In the genomic region with DNA sequence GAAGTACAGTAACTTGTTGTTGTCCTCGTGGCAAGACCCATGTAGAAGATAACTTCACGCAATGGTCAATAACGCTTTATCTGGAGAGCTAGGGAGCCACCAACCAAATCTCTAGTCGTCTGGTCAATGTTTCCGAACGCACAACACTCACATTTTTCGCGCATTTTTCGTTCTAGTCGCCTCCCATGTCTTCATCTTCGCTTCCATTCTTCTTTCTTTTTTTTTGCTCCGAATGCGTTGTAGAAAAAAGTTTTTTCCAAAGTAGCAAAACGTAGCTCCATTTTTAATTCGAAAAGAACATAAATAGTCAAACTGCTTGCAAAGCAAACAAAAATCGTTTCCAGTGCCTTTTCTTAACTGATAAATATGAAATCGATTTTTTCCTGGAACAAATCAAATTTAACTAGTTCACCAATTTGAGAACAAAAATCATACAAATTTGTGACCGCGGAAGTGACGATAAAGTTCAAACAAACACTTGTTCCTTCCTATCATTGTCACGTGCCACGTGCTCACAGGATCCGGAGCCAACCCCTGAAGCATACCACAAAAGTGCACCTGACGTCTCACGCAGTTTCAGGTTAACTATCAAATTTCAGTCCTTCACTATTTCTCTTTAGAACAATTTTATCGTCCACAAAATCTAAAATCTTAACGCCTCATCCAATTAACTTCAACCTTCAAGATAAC, we compare ENCODE assay signal across 4 worm cellular contexts.
TF ChIP-seq lines count a peak whose summit lies in the region.

No protein-coding gene starts in this region.

TF ChIP-seq in whole organism, L1 larva, 84 proteins besides CTCF, POLR2A, EP300 and RAD21:
- no peak for TF ChIP-seq hlh-17 (GFP tag; optimal IDR thresholded peaks at IDR 0.05; lab: Kevin White, UChicago; ENCODE audit: borderline replicate concordance)
- peak; percentile 18 for TF ChIP-seq elt-2 (tag; optimal IDR thresholded peaks at IDR 0.05; lab: Kevin White, UChicago)
- TF ChIP-seq lir-3 (tag; optimal IDR thresholded peaks at IDR 0.05; lab: Kevin White, UChicago; ENCODE audit: poor library complexity), result no peak
- no peak for TF ChIP-seq mep-1 (tag; optimal IDR thresholded peaks at IDR 0.05; lab: Kevin White, UChicago)

TF ChIP-seq in whole organism, L3 larva, 47 proteins besides CTCF, POLR2A, EP300 and RAD21:
- TF ChIP-seq pqm-1 (tag; optimal IDR thresholded peaks at IDR 0.05; lab: Kevin White, UChicago) (peak; percentile 55), nhr-77 (tag; optimal IDR thresholded peaks at IDR 0.05; lab: Kevin White, UChicago) (no peak), jun-1 (tag; optimal IDR thresholded peaks at IDR 0.05; lab: Kevin White, UChicago) (peak; percentile 26), pha-4 (tag; optimal IDR thresholded peaks at IDR 0.05; lab: Kevin White, UChicago) (peak; percentile 13), ceh-28 (tag; optimal IDR thresholded peaks at IDR 0.05; lab: Kevin White, UChicago) (no peak), nhr-237 (tag; optimal IDR thresholded peaks at IDR 0.05; lab: Kevin White, UChicago) (no peak), elt-2 (tag; optimal IDR thresholded peaks at IDR 0.05; lab: Kevin White, UChicago) (peak; percentile 39), nhr-43 (tag; optimal IDR thresholded peaks at IDR 0.05; lab: Kevin White, UChicago; ENCODE audit: poor library complexity, severe bottlenecking) (no peak), nhr-67 (tag; optimal IDR thresholded peaks at IDR 0.05; lab: Kevin White, UChicago) (no peak), elt-1 (tag; optimal IDR thresholded peaks at IDR 0.05; lab: Kevin White, UChicago) (no peak)

TF ChIP-seq in whole organism, L4 larva, 104 proteins besides CTCF, POLR2A, EP300 and RAD21:
- TF ChIP-seq nhr-28 (tag; optimal IDR thresholded peaks at IDR 0.05; lab: Kevin White, UChicago) (peak; percentile 37), hlh-30 (tag; optimal IDR thresholded peaks at IDR 0.05; lab: Kevin White, UChicago; ENCODE audit: insufficient read depth) (peak; percentile 24), tra-1 (GFP tag; IDR thresholded peaks at IDR 0.05; lab: Robert Waterston, UW) (no peak), unc-62 (GFP tag; optimal IDR thresholded peaks at IDR 0.05 in 1 of 2; lab: Kevin White, UChicago) (peak in 1 of 2 experiments; percentile 91), unc-62 (tag; optimal IDR thresholded peaks at IDR 0.05; lab: Kevin White, UChicago) (no peak), daf-16 (GFP tag; optimal IDR thresholded peaks at IDR 0.05; lab: Kevin White, UChicago) (no peak), daf-16 (tag; optimal IDR thresholded peaks at IDR 0.05; lab: Kevin White, UChicago) (peak; percentile 10), lir-3 (tag; optimal IDR thresholded peaks at IDR 0.05; lab: Kevin White, UChicago) (no peak), dmd-6 (GFP tag; IDR thresholded peaks at IDR 0.05; lab: Robert Waterston, UW) (peak; percentile 58), hlh-11 (tag; optimal IDR thresholded peaks at IDR 0.05; lab: Kevin White, UChicago) (peak; percentile 3)

TF ChIP-seq in whole organism, young adult, 124 proteins besides CTCF, POLR2A, EP300 and RAD21:
- no peak for TF ChIP-seq unc-62 (GFP tag; optimal IDR thresholded peaks at IDR 0.05; lab: Kevin White, UChicago)
- TF ChIP-seq nhr-80 (tag; optimal IDR thresholded peaks at IDR 0.05; lab: Kevin White, UChicago), result peak; percentile 28
